Worm (Caenorhabditis elegans): ENCODE measurements around the gene F29A7.8.

ce11 chrII:2769021-2769420 is 11.2 kb upstream of the F29A7.8 start, which contains the start of gene F08D12.7:
- TF ChIP-seq lin-11 (tag; optimal IDR thresholded peaks at IDR 0.05) (no peak), nhr-25 (tag; optimal IDR thresholded peaks at IDR 0.05) (no peak)
